Worm (Caenorhabditis elegans) whole organism, young adult: ENCODE results near the gene T10H9.1.

ENCODE experiments used
- attf-3 ChIP-seq: fragments of 200-800 bp; sonication (Bioruptor generic); conservative IDR thresholded peaks from 2 replicates; pipeline ENCODE4 v1.3.6; 2022; ENCODE audit warnings: missing genetic modification reagents, missing genetic modification characterization, missing compliant biosample characterization
- ceh-100 ChIP-seq: fragments of 200-800 bp; sonication (Bioruptor generic); IDR thresholded peaks from 2 replicates; pipeline ENCODE4 v1.3.6; 2022; ENCODE audit warnings: missing genetic modification reagents, missing genetic modification characterization, missing compliant biosample characterization
- nhr-27 ChIP-seq: fragments of 200-800 bp; sonication (Bioruptor generic); optimal IDR thresholded peaks from 2 replicates; lab custom pipeline; 2018; ENCODE audit warnings: mild to moderate bottlenecking, missing genetic modification characterization, moderate library complexity, missing compliant biosample characterization

DNA sequence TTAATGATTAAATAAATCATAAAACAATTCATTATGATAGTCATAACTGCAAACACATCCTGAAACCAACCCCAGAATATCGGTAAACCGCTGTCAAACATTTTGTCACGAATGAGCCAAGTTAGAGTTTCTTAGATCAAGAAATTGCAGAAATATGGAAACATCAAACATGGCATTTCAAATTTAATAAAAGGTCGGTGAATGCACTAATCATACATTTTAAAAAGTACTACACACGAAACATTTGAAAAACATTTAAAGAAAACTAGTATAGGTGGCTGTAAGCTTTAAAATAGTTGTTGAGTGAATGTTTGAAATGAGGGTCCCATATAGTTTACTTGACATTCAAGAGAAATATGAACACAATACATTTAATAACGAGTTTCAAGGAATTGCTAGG is 19.3 kb downstream of the T10H9.1 start, which contains the start of gene str-180:
- TF ChIP-seq attf-3 (GFP tag; lab: Robert Waterston, UW) (no peak), ceh-100 (GFP tag; lab: Robert Waterston, UW) (no peak), nhr-27 (tag; lab: Kevin White, UChicago) (no peak)
